Worm (Caenorhabditis elegans) whole organism, dauer: ENCODE results near the gene nhr-1.

ENCODE experiments used
- unc-62 ChIP-seq: sonication (generic microtip); optimal IDR thresholded peaks from 2 replicates; lab custom pipeline; 2017; ENCODE audit warnings: missing biosample characterization, missing genetic modification reagents, missing genetic modification characterization

The nhr-1 gene

ce11 chrX:17508137-17508536, 5.7 kb upstream of the nhr-1 start:
- no peak for TF ChIP-seq unc-62 (GFP tag; lab: Kevin White, UChicago)

ce11 chrX:17509048-17509776, 4.7 kb upstream of the nhr-1 start:
- TF ChIP-seq unc-62 (GFP tag; lab: Kevin White, UChicago) = no peak

- TF ChIP-seq unc-62 (GFP tag; lab: Kevin White, UChicago) = no peak
Observed at ce11 chrX:17510523-17510922, 3.3 kb upstream of the nhr-1 start.

- no peak for TF ChIP-seq unc-62 (GFP tag; lab: Kevin White, UChicago)
Observed at ce11 chrX:17514422-17514821, 559 bp downstream of the nhr-1 start.

ce11 chrX:17515207-17515902, 1.5 kb downstream of the nhr-1 start:
- no peak for TF ChIP-seq unc-62 (GFP tag; lab: Kevin White, UChicago)

ce11 chrX:17516461-17516860, 2.6 kb downstream of the nhr-1 start:
- no peak for TF ChIP-seq unc-62 (GFP tag; lab: Kevin White, UChicago)

- no peak for TF ChIP-seq unc-62 (GFP tag; lab: Kevin White, UChicago)
Observed at ce11 chrX:17516941-17517340, 3.1 kb downstream of the nhr-1 start.

ce11 chrX:17517872-17518271, 4.0 kb downstream of the nhr-1 start:
- TF ChIP-seq unc-62 (GFP tag; lab: Kevin White, UChicago) = no peak

ce11 chrX:17518293-17518692, 4.4 kb downstream of the nhr-1 start:
- no peak for TF ChIP-seq unc-62 (GFP tag; lab: Kevin White, UChicago)

- no peak for TF ChIP-seq unc-62 (GFP tag; lab: Kevin White, UChicago)
Observed at ce11 chrX:17519476-17519875, 5.6 kb downstream of the nhr-1 start.

ce11 chrX:17521425-17521824, 7.6 kb downstream of the nhr-1 start:
- no peak for TF ChIP-seq unc-62 (GFP tag; lab: Kevin White, UChicago)

- TF ChIP-seq unc-62 (GFP tag; lab: Kevin White, UChicago) = no peak
Observed at ce11 chrX:17527377-17527776, 13.5 kb downstream of the nhr-1 start.

ce11 chrX:17528068-17528467, 14.2 kb downstream of the nhr-1 start, which contains the start of gene sup-10:
Gene sup-10 (plus strand): TSS chrX:17528344.
- no peak for TF ChIP-seq unc-62 (GFP tag; lab: Kevin White, UChicago)

ce11 chrX:17534014-17534465, 20.2 kb downstream of the nhr-1 start, which contains the start of gene F31A3.3:
Gene F31A3.3 (minus strand): TSS chrX:17534064.
- TF ChIP-seq unc-62 (GFP tag; lab: Kevin White, UChicago) = no peak

- TF ChIP-seq unc-62 (GFP tag; lab: Kevin White, UChicago) = no peak
Observed at ce11 chrX:17534877-17535276, 21.0 kb downstream of the nhr-1 start.

ce11 chrX:17537568-17537967, 23.7 kb downstream of the nhr-1 start:
- TF ChIP-seq unc-62 (GFP tag; lab: Kevin White, UChicago) = no peak

ce11 chrX:17539968-17540367, 26.1 kb downstream of the nhr-1 start:
- no peak for TF ChIP-seq unc-62 (GFP tag; lab: Kevin White, UChicago)
